Fruit fly (Drosophila melanogaster) whole organism, embryonic: Measurements from ENCODE around the gene Pex14.

Experiments
- Atf3 ChIP-seq: fragments of 200-800 bp; sonication (Bioruptor generic); optimal IDR thresholded peaks from 3 replicates; lab custom pipeline; 2016; ENCODE audit warnings: missing biosample characterization, missing genetic modification characterization
- Bgb ChIP-seq: fragments of 200-800 bp; sonication (Bioruptor generic); IDR thresholded peaks from 2 replicates; pipeline ENCODE4 v1.3.6; 2022; ENCODE audit warnings: missing biosample characterization, missing genetic modification characterization; ENCODE audit not compliant: partially characterized antibody
- BtbVII ChIP-seq: fragments of 200-800 bp; sonication (Bioruptor generic); optimal IDR thresholded peaks from 3 replicates; lab custom pipeline; 2017; ENCODE audit warnings: missing biosample characterization, mild to moderate bottlenecking, missing genetic modification characterization
- CG10267 ChIP-seq: fragments of 200-800 bp; sonication (Bioruptor generic); optimal IDR thresholded peaks from 2 replicates; lab custom pipeline; 2018; ENCODE audit warnings: missing biosample characterization, mild to moderate bottlenecking, missing genetic modification characterization, moderate library complexity
- CG10543 ChIP-seq: fragments of 200-800 bp; sonication (Bioruptor generic); optimal IDR thresholded peaks from 3 replicates; lab custom pipeline; 2017; ENCODE audit warnings: missing biosample characterization, mild to moderate bottlenecking, missing genetic modification characterization, moderate library complexity
- CG13287 ChIP-seq: fragments of 200-800 bp; sonication (Bioruptor generic); IDR thresholded peaks from 2 replicates; pipeline ENCODE4 v1.3.6; 2022; ENCODE audit warnings: missing biosample characterization, missing genetic modification characterization; ENCODE audit not compliant: partially characterized antibody
- CG13424 ChIP-seq: fragments of 200-800 bp; sonication (Bioruptor generic); optimal IDR thresholded peaks from 2 replicates; lab custom pipeline; 2019; ENCODE audit warnings: missing biosample characterization, mild to moderate bottlenecking, missing genetic modification characterization, moderate library complexity
- CG14050 ChIP-seq: fragments of 200-800 bp; sonication (Bioruptor generic); IDR thresholded peaks from 3 replicates; pipeline ENCODE4 v1.3.6; 2022; ENCODE audit warnings: missing biosample characterization, missing genetic modification characterization
- CG14965 ChIP-seq: fragments of 200-800 bp; sonication (Bioruptor generic); optimal IDR thresholded peaks from 2 replicates; lab custom pipeline; 2016; ENCODE audit warnings: missing biosample characterization, missing genetic modification characterization, borderline replicate concordance
- CG17829 ChIP-seq: fragments of 200-800 bp; optimal IDR thresholded peaks from 2 replicates; lab custom pipeline; 2019; ENCODE audit warnings: missing biosample characterization, mild to moderate bottlenecking, missing genetic modification characterization, moderate library complexity
- CG18764 ChIP-seq: fragments of 200-800 bp; sonication (Bioruptor generic); optimal IDR thresholded peaks from 3 replicates; lab custom pipeline; 2016; ENCODE audit warnings: missing biosample characterization, missing genetic modification characterization
- CG2199 ChIP-seq: fragments of 200-800 bp; sonication (Bioruptor generic); IDR thresholded peaks from 3 replicates; pipeline ENCODE4 v1.3.6; 2022; ENCODE audit warnings: missing biosample characterization, missing genetic modification characterization
- CG4360 ChIP-seq: fragments of 200-800 bp; sonication (Bioruptor generic); IDR thresholded peaks from 2 replicates; pipeline ENCODE4 v1.3.6; 2022; ENCODE audit warnings: missing biosample characterization, missing genetic modification characterization
- CG4854 ChIP-seq: fragments of 200-800 bp; sonication (Bioruptor generic); optimal IDR thresholded peaks from 2 replicates; lab custom pipeline; 2016; ENCODE audit warnings: missing biosample characterization, missing genetic modification characterization, inconsistent platforms
- CG6683 ChIP-seq: fragments of 200-800 bp; sonication (Bioruptor generic); optimal IDR thresholded peaks from 2 replicates; lab custom pipeline; 2017; ENCODE audit warnings: missing biosample characterization, mild to moderate bottlenecking, missing genetic modification characterization, missing genetic modification reagents
- CG7357 ChIP-seq: fragments of 200-800 bp; sonication (Bioruptor generic); IDR thresholded peaks from 3 replicates; pipeline ENCODE4 v1.3.6; 2022; ENCODE audit warnings: missing biosample characterization, missing genetic modification characterization
- CG7556 ChIP-seq: fragments of 200-800 bp; sonication (Bioruptor generic); optimal IDR thresholded peaks from 2 replicates; lab custom pipeline; 2017; ENCODE audit warnings: missing biosample characterization, mild to moderate bottlenecking, missing genetic modification characterization
- CG8359 ChIP-seq: fragments of 200-800 bp; sonication (Bioruptor generic); optimal IDR thresholded peaks from 2 replicates; lab custom pipeline; 2017; ENCODE audit warnings: missing biosample characterization, mild to moderate bottlenecking, missing genetic modification characterization, borderline replicate concordance
- Camta ChIP-seq: fragments of 200-800 bp; sonication (Bioruptor generic); optimal IDR thresholded peaks from 2 replicates; lab custom pipeline; 2016; ENCODE audit warnings: missing biosample characterization, missing genetic modification characterization
- Dek ChIP-seq: fragments of 200-800 bp; sonication (Bioruptor generic); optimal IDR thresholded peaks from 3 replicates; lab custom pipeline; 2019; ENCODE audit warnings: missing biosample characterization, mild to moderate bottlenecking, missing genetic modification characterization, moderate library complexity
- Elba2 ChIP-seq: fragments of 200-800 bp; sonication (Bioruptor generic); optimal IDR thresholded peaks from 3 replicates; lab custom pipeline; 2016; ENCODE audit warnings: missing biosample characterization, missing genetic modification characterization
- Lhr ChIP-seq: fragments of 200-800 bp; sonication (Bioruptor generic); optimal IDR thresholded peaks from 3 replicates; lab custom pipeline; 2017; ENCODE audit warnings: mild to moderate bottlenecking, missing biosample characterization, missing genetic modification reagents, missing genetic modification characterization
- Ssrp ChIP-seq: fragments of 200-800 bp; sonication (Bioruptor generic); optimal IDR thresholded peaks from 2 replicates; lab custom pipeline; 2018; ENCODE audit warnings: missing biosample characterization, mild to moderate bottlenecking, missing genetic modification characterization, moderate library complexity
- Stat92E ChIP-seq, 3 experiments: fragments of >200 bp in 2 of 3; fragments of 200-800 bp in 1 of 3; sonication (Bioruptor generic) in 1 of 3; optimal IDR thresholded peaks; 2 replicates each; lab custom pipeline; 2017 to 2019; ENCODE audit warnings: missing biosample characterization in 3 of 3, missing genetic modification characterization in 3 of 3, mild to moderate bottlenecking in 1 of 3, moderate library complexity in 1 of 3
- amos ChIP-seq: fragments of 200-800 bp; sonication (Bioruptor generic); IDR thresholded peaks from 2 replicates; pipeline ENCODE4 v1.3.6; 2022; ENCODE audit warnings: missing biosample characterization, missing genetic modification characterization; ENCODE audit not compliant: partially characterized antibody
- ase ChIP-seq: fragments of 200-800 bp; sonication (Bioruptor generic); IDR thresholded peaks from 3 replicates; pipeline ENCODE4 v1.3.6; 2022; ENCODE audit warnings: missing biosample characterization, missing genetic modification characterization
- crp ChIP-seq, 2 experiments: fragments of 200-800 bp; sonication (Bioruptor generic); optimal IDR thresholded peaks; 2 replicates in 1 of 2; 3 replicates in 1 of 2; lab custom pipeline; 2017; ENCODE audit warnings: missing biosample characterization in 2 of 2, missing genetic modification characterization in 2 of 2, mild to moderate bottlenecking in 1 of 2, moderate library complexity in 1 of 2
- dmrt99B ChIP-seq: fragments of 200-800 bp; sonication (Bioruptor generic); optimal IDR thresholded peaks from 2 replicates; lab custom pipeline; 2018; ENCODE audit warnings: missing biosample characterization, mild to moderate bottlenecking, missing genetic modification characterization, moderate library complexity
- ewg ChIP-seq: fragments of 200-800 bp; sonication (Bioruptor generic); optimal IDR thresholded peaks from 3 replicates; lab custom pipeline; 2017; ENCODE audit warnings: mild to moderate bottlenecking, missing biosample characterization, missing genetic modification reagents, missing genetic modification characterization
- fru ChIP-seq: fragments of >200 bp; optimal IDR thresholded peaks from 2 replicates; lab custom pipeline; 2017
- gro ChIP-seq: fragments of 200-800 bp; sonication (Bioruptor generic); optimal IDR thresholded peaks from 2 replicates; lab custom pipeline; 2016; ENCODE audit warnings: missing biosample characterization, missing genetic modification characterization
- hb ChIP-seq: fragments of 200-800 bp; sonication (Bioruptor generic); IDR thresholded peaks from 3 replicates; pipeline ENCODE4 v1.3.6; 2022; ENCODE audit warnings: missing biosample characterization, missing genetic modification characterization; ENCODE audit not compliant: partially characterized antibody
- insv ChIP-seq, 2 experiments: fragments of 200-800 bp; sonication (Bioruptor generic); optimal IDR thresholded peaks; 3 replicates each; lab custom pipeline; 2016 to 2018; ENCODE audit warnings: missing biosample characterization in 2 of 2, missing genetic modification characterization in 2 of 2
- kah ChIP-seq: fragments of 200-800 bp; sonication (Bioruptor generic); optimal IDR thresholded peaks from 2 replicates; lab custom pipeline; 2018; ENCODE audit warnings: missing biosample characterization, mild to moderate bottlenecking, missing genetic modification characterization
- lab ChIP-seq: fragments of 200-800 bp; sonication (Bioruptor generic); optimal IDR thresholded peaks from 3 replicates; lab custom pipeline; 2017; ENCODE audit warnings: missing biosample characterization, missing genetic modification characterization, mild to moderate bottlenecking, moderate library complexity, missing genetic modification reagents
- lov ChIP-seq, 2 experiments: fragments of 200-800 bp in 1 of 2; fragments of >200 bp in 1 of 2; sonication (Bioruptor generic) in 1 of 2; IDR thresholded peaks in 1 of 2; optimal IDR thresholded peaks in 1 of 2; 2 replicates in 1 of 2; 3 replicates in 1 of 2; pipeline versions ENCODE4 v1.3.6 to Lab custom; 2017 to 2022; ENCODE audit warnings: missing biosample characterization in 1 of 2, missing genetic modification characterization in 1 of 2
- odd ChIP-seq: fragments of 200-800 bp; sonication (Bioruptor generic); optimal IDR thresholded peaks from 2 replicates; lab custom pipeline; 2017; ENCODE audit warnings: missing biosample characterization, mild to moderate bottlenecking, missing genetic modification characterization
- pho ChIP-seq: fragments of 200-800 bp; sonication (Bioruptor generic); optimal IDR thresholded peaks from 2 replicates; lab custom pipeline; 2016; ENCODE audit warnings: missing biosample characterization, missing genetic modification characterization
- run ChIP-seq: fragments of 200-800 bp; sonication (Bioruptor generic); optimal IDR thresholded peaks from 3 replicates; lab custom pipeline; 2018; ENCODE audit warnings: missing biosample characterization, mild to moderate bottlenecking, missing genetic modification characterization
- schlank ChIP-seq: fragments of 200-800 bp; sonication (Bioruptor generic); optimal IDR thresholded peaks from 2 replicates; lab custom pipeline; 2018; ENCODE audit warnings: missing biosample characterization, mild to moderate bottlenecking, missing genetic modification characterization
- slou ChIP-seq: fragments of 200-800 bp; sonication (Bioruptor generic); optimal IDR thresholded peaks from 3 replicates; lab custom pipeline; 2016; ENCODE audit warnings: missing biosample characterization, missing genetic modification characterization
- sqz ChIP-seq: fragments of 200-800 bp; sonication (Bioruptor generic); optimal IDR thresholded peaks from 3 replicates; lab custom pipeline; 2018; ENCODE audit warnings: missing biosample characterization, mild to moderate bottlenecking, missing genetic modification characterization
- ssp ChIP-seq: fragments of 200-800 bp; sonication (Bioruptor generic); IDR thresholded peaks from 2 replicates; pipeline ENCODE4 v1.3.6; 2022; ENCODE audit warnings: missing biosample characterization, missing genetic modification characterization
- tll ChIP-seq, 2 experiments: fragments of 200-800 bp in 1 of 2; fragments of >200 bp in 1 of 2; sonication (Bioruptor generic) in 1 of 2; optimal IDR thresholded peaks; 2 replicates each; lab custom pipeline; 2017 to 2019; ENCODE audit warnings: missing biosample characterization in 2 of 2, missing genetic modification characterization in 2 of 2, mild to moderate bottlenecking in 1 of 2, moderate library complexity in 1 of 2
- unpg ChIP-seq: fragments of 200-800 bp; sonication (Bioruptor generic); optimal IDR thresholded peaks from 3 replicates; lab custom pipeline; 2018; ENCODE audit warnings: missing biosample characterization, mild to moderate bottlenecking, missing genetic modification characterization, moderate library complexity
- zfh1 ChIP-seq: fragments of 200-800 bp; sonication (Bioruptor generic); IDR thresholded peaks from 3 replicates; pipeline ENCODE4 v1.3.6; 2022; ENCODE audit warnings: missing biosample characterization, missing genetic modification characterization

Gene Pex14

dm6 chr3L:20771001-20771890, 7.4 kb upstream of the Pex14 start, which contains the start of the genes CG4042 and Pitslre (continued):
- TF ChIP-seq unpg (GFP tag; lab: Kevin White, UChicago) (peak; percentile 7), ssp (GFP tag; lab: Robert Waterston, UW) (peak; percentile 24; the same call in 1 of the 2 replicates), Camta (GFP tag; lab: Kevin White, UChicago) (no peak), CG2199 (no peak), CG6683 (GFP tag; lab: Kevin White, UChicago) (no peak), CG14965 (GFP tag; lab: Kevin White, UChicago) (no peak), Atf3 (GFP tag; lab: Kevin White, UChicago) (no peak), CG7556 (no peak), CG4360 (GFP tag; lab: Robert Waterston, UW) (no peak), CG10543 (GFP tag; lab: Kevin White, UChicago) (no peak), CG8359 (GFP tag; lab: Kevin White, UChicago) (no peak), CG10267 (tag; lab: Kevin White, UChicago) (peak; percentile 31), Stat92E (GFP tag; optimal IDR thresholded peaks at IDR 0.05; lab: Kevin White, UChicago) (no peak), BtbVII (GFP tag; lab: Kevin White, UChicago) (peak; percentile 0), tll (GFP tag; optimal IDR thresholded peaks at IDR 0.05; lab: Kevin White, UChicago) (no peak), insv (GFP tag; optimal IDR thresholded peaks at IDR 0.05; lab: Kevin White, UChicago) (no peak), CG13424 (peak; percentile 51), run (tag; lab: Kevin White, UChicago) (no peak), Ssrp (peak; percentile 23), pho (GFP tag; lab: Kevin White, UChicago) (no peak), zfh1 (GFP tag; lab: Robert Waterston, UW) (0 out of 3 replicates have a peak, but pooled peaks have one; percentile 47), slou (GFP tag; lab: Kevin White, UChicago) (peak; percentile 30), amos (peak; percentile 55), Dek (tag; lab: Kevin White, UChicago) (peak; percentile 36), hb (GFP tag; lab: Robert Waterston, UW) (peak; percentile 54; the same call in 1 of the 3 replicates), CG14050 (GFP tag; lab: Robert Waterston, UW) (no peak), Lhr (GFP tag; lab: Kevin White, UChicago) (no peak), lov (optimal IDR thresholded peaks at IDR 0.05; lab: Kevin White, UChicago) (no peak), lov (GFP tag; IDR thresholded peaks at IDR 0.05; lab: Robert Waterston, UW) (no peak), CG7357 (GFP tag; lab: Robert Waterston, UW) (no peak), dmrt99B (tag; lab: Kevin White, UChicago) (no peak), sqz (no peak), lab (peak; percentile 17), Elba2 (GFP tag; lab: Kevin White, UChicago) (no peak), CG17829 (peak; percentile 31), schlank (no peak), CG18764 (GFP tag; lab: Kevin White, UChicago) (peak; percentile 54), CG13287 (GFP tag; lab: Robert Waterston, UW) (peak; percentile 81), ase (GFP tag; lab: Robert Waterston, UW) (0 out of 3 replicates have a peak, but pooled peaks have one; percentile 14), ewg (GFP tag; lab: Kevin White, UChicago) (peak; percentile 40), odd (GFP tag; lab: Kevin White, UChicago) (peak; percentile 13), fru (lab: Kevin White, UChicago) (no peak), Bgb (peak; percentile 33; the same call in 1 of the 2 replicates), crp (GFP tag; optimal IDR thresholded peaks at IDR 0.05; lab: Kevin White, UChicago) (peak; percentile 95 to 96), gro (GFP tag; lab: Kevin White, UChicago) (no peak), kah (GFP tag; lab: Kevin White, UChicago) (no peak), CG4854 (GFP tag; lab: Kevin White, UChicago) (no peak)
